Worm (Caenorhabditis elegans) whole organism, L1 larva: ENCODE measurements around the gene C26E1.1.

Experiments used
- C16A3.4 ChIP-seq: fragments of 150-350 bp; optimal IDR thresholded peaks from 2 replicates; lab custom pipeline; 2014; ENCODE audit warnings: missing biosample characterization, missing genetic modification characterization
- blmp-1 ChIP-seq: fragments of 150-350 bp; optimal IDR thresholded peaks from 2 replicates; lab custom pipeline; 2014; ENCODE audit warnings: missing biosample characterization, missing genetic modification characterization
- ceh-63 ChIP-seq: fragments of 200-800 bp; sonication (Bioruptor generic); optimal IDR thresholded peaks from 2 replicates; lab custom pipeline; 2018; ENCODE audit warnings: mild to moderate bottlenecking, missing genetic modification characterization, missing compliant biosample characterization
- ceh-8 ChIP-seq: fragments of 200-800 bp; sonication (Bioruptor generic); optimal IDR thresholded peaks from 2 replicates; lab custom pipeline; 2018; ENCODE audit warnings: mild to moderate bottlenecking, missing genetic modification characterization, moderate library complexity, missing compliant biosample characterization
- ceh-82 ChIP-seq, 3 experiments: fragments of 150-350 bp in 1 of 3; sonication (generic microtip) in 2 of 3; optimal IDR thresholded peaks; 2 replicates each; lab custom pipeline; 2014 to 2017; ENCODE audit warnings: missing biosample characterization in 3 of 3, missing genetic modification characterization in 3 of 3
- ceh-88 ChIP-seq: fragments of 200-800 bp; sonication (Bioruptor generic); IDR thresholded peaks from 2 replicates; pipeline ENCODE4 v1.3.6; 2022; ENCODE audit warnings: missing genetic modification characterization, missing compliant biosample characterization
- ces-1 ChIP-seq: fragments of 150-350 bp; optimal IDR thresholded peaks from 2 replicates; lab custom pipeline; 2014; ENCODE audit warnings: missing biosample characterization, missing genetic modification reagents, missing genetic modification characterization
- dpl-1 ChIP-seq, 3 experiments: fragments of 150-350 bp in 2 of 3; sonication (generic microtip) in 1 of 3; optimal IDR thresholded peaks; 2 replicates each; lab custom pipeline; 2014 to 2017; ENCODE audit warnings: missing biosample characterization in 3 of 3, missing genetic modification characterization in 3 of 3, missing genetic modification reagents in 3 of 3
- dsc-1 ChIP-seq: sonication (generic microtip); optimal IDR thresholded peaks from 2 replicates; lab custom pipeline; 2016; ENCODE audit warnings: mild to moderate bottlenecking, missing genetic modification characterization, missing compliant biosample characterization
- efl-1 ChIP-seq, 4 experiments: fragments of 150-350 bp; optimal IDR thresholded peaks in 3 of 4; peaks in 1 of 4; 1 replicate in 1 of 4; 2 replicates in 3 of 4; lab custom pipeline; 2014; ENCODE audit warnings: missing biosample characterization in 2 of 4, missing genetic modification characterization in 2 of 4, missing genetic modification reagents in 2 of 4
- efl-3 ChIP-seq: fragments of 200-800 bp; sonication (Bioruptor generic); optimal IDR thresholded peaks from 2 replicates; lab custom pipeline; 2018; ENCODE audit warnings: mild to moderate bottlenecking, missing genetic modification characterization, missing compliant biosample characterization
- egl-13 ChIP-seq: sonication (generic microtip); optimal IDR thresholded peaks from 2 replicates; lab custom pipeline; 2016; ENCODE audit warnings: missing genotype, missing genetic modification reagents, missing genetic modification characterization, missing compliant biosample characterization
- elt-3 ChIP-seq, 6 experiments: fragments of 150-350 bp in 1 of 6; sonication (generic microtip); optimal IDR thresholded peaks; 2 replicates each; lab custom pipeline; 2017 to 2018; ENCODE audit warnings: missing biosample characterization in 6 of 6, missing genetic modification characterization in 6 of 6, inconsistent platforms in 1 of 6
- fkh-10 ChIP-seq: sonication (generic microtip); optimal IDR thresholded peaks from 2 replicates; lab custom pipeline; 2017; ENCODE audit warnings: missing biosample characterization, missing genetic modification reagents, missing genetic modification characterization
- fkh-4 ChIP-seq: sonication (generic microtip); optimal IDR thresholded peaks from 2 replicates; lab custom pipeline; 2016; ENCODE audit warnings: missing compliant biosample characterization, missing genetic modification characterization, borderline replicate concordance
- fkh-8 ChIP-seq: sonication (generic microtip); optimal IDR thresholded peaks from 2 replicates; lab custom pipeline; 2016; ENCODE audit warnings: mild to moderate bottlenecking, missing genetic modification characterization, missing compliant biosample characterization
- fos-1 ChIP-seq: fragments of 150-350 bp; optimal IDR thresholded peaks from 2 replicates; lab custom pipeline; 2014; ENCODE audit warnings: missing biosample characterization, missing genetic modification characterization
- hlh-4 ChIP-seq: sonication (generic microtip); optimal IDR thresholded peaks from 2 replicates; lab custom pipeline; 2016; ENCODE audit warnings: mild to moderate bottlenecking, missing genetic modification characterization, missing compliant biosample characterization
- irx-1 ChIP-seq: sonication (generic microtip); optimal IDR thresholded peaks from 2 replicates; lab custom pipeline; 2016; ENCODE audit warnings: missing genetic modification characterization, missing compliant biosample characterization
- lin-14 ChIP-seq: fragments of 200-800 bp; sonication (Bioruptor generic); optimal IDR thresholded peaks from 2 replicates; lab custom pipeline; 2018; ENCODE audit warnings: mild to moderate bottlenecking, missing genetic modification characterization, moderate library complexity, missing compliant biosample characterization
- lin-35 ChIP-seq, 2 experiments: fragments of 150-350 bp; optimal IDR thresholded peaks; 2 replicates each; lab custom pipeline; 2014; ENCODE audit warnings: missing biosample characterization in 2 of 2, missing genetic modification characterization in 2 of 2, missing genetic modification reagents in 2 of 2
- lsy-2 ChIP-seq, 2 experiments: fragments of 150-350 bp; optimal IDR thresholded peaks; 2 replicates each; lab custom pipeline; 2014; ENCODE audit warnings: missing biosample characterization in 2 of 2, missing genetic modification characterization in 2 of 2
- mab-9 ChIP-seq: fragments of 200-800 bp; sonication (Bioruptor generic); IDR thresholded peaks from 2 replicates; pipeline ENCODE4 v1.3.6; 2022; ENCODE audit warnings: missing genetic modification reagents, missing genetic modification characterization, missing compliant biosample characterization
- mdl-1 ChIP-seq, 2 experiments: fragments of 150-350 bp; optimal IDR thresholded peaks; 2 replicates each; lab custom pipeline; 2014 to 2017; ENCODE audit warnings: missing biosample characterization in 2 of 2, missing genetic modification characterization in 2 of 2, inconsistent platforms in 1 of 2
- nhr-20 ChIP-seq: sonication (generic microtip); optimal IDR thresholded peaks from 2 replicates; lab custom pipeline; 2016; ENCODE audit warnings: mild to moderate bottlenecking, missing genetic modification characterization, missing compliant biosample characterization
- nhr-47 ChIP-seq: sonication (generic microtip); optimal IDR thresholded peaks from 2 replicates; lab custom pipeline; 2016; ENCODE audit warnings: mild to moderate bottlenecking, missing genetic modification characterization, moderate library complexity, missing compliant biosample characterization
- nhr-71 ChIP-seq: sonication (generic microtip); optimal IDR thresholded peaks from 2 replicates; lab custom pipeline; 2016; ENCODE audit warnings: mild to moderate bottlenecking, missing genetic modification characterization, moderate library complexity, missing compliant biosample characterization
- nhr-76 ChIP-seq: sonication (generic microtip); optimal IDR thresholded peaks from 2 replicates; lab custom pipeline; 2017; ENCODE audit warnings: missing biosample characterization, missing genetic modification characterization
- nhr-84 ChIP-seq: sonication (generic microtip); optimal IDR thresholded peaks from 2 replicates; lab custom pipeline; 2017; ENCODE audit warnings: missing biosample characterization, missing genetic modification characterization
- nhr-85 ChIP-seq: sonication (generic microtip); peaks from one replicate; lab custom pipeline; 2016; ENCODE audit warnings: missing genetic modification characterization, inconsistent platforms, missing compliant biosample characterization
- nhr-90 ChIP-seq: sonication (generic microtip); optimal IDR thresholded peaks from 2 replicates; lab custom pipeline; 2016; ENCODE audit warnings: mild to moderate bottlenecking, missing genetic modification characterization, missing compliant biosample characterization; ENCODE audit not compliant: poor library complexity
- pax-3 ChIP-seq: fragments of 200-800 bp; sonication (Bioruptor generic); optimal IDR thresholded peaks from 2 replicates; lab custom pipeline; 2018; ENCODE audit warnings: mild to moderate bottlenecking, missing genetic modification characterization, moderate library complexity, missing compliant biosample characterization
- skn-1 ChIP-seq: fragments of 150-350 bp; optimal IDR thresholded peaks from 2 replicates; lab custom pipeline; 2014; ENCODE audit warnings: missing biosample characterization, missing genetic modification characterization
- snu-23 ChIP-seq: sonication (generic microtip); optimal IDR thresholded peaks from 2 replicates; lab custom pipeline; 2016; ENCODE audit warnings: missing genetic modification characterization, missing compliant biosample characterization
- sox-4 ChIP-seq: sonication (generic microtip); optimal IDR thresholded peaks from 2 replicates; lab custom pipeline; 2016; ENCODE audit warnings: missing genetic modification characterization, missing compliant biosample characterization
- sptf-1 ChIP-seq: fragments of 150-350 bp; optimal IDR thresholded peaks from 2 replicates; lab custom pipeline; 2014; ENCODE audit warnings: missing biosample characterization, missing genetic modification characterization
- tbx-2 ChIP-seq: sonication (generic microtip); optimal IDR thresholded peaks from 2 replicates; lab custom pipeline; 2016; ENCODE audit warnings: missing genetic modification characterization, missing compliant biosample characterization
- unc-98 ChIP-seq: fragments of 200-800 bp; sonication (Bioruptor generic); IDR thresholded peaks from 2 replicates; pipeline ENCODE4 v1.3.6; 2022; ENCODE audit warnings: missing genetic modification characterization, missing compliant biosample characterization
- vab-15 ChIP-seq: sonication (generic microtip); optimal IDR thresholded peaks from 2 replicates; lab custom pipeline; 2017; ENCODE audit warnings: missing genotype, mild to moderate bottlenecking, missing genetic modification characterization, missing compliant biosample characterization
- xbp-1 ChIP-seq: sonication (generic microtip); optimal IDR thresholded peaks from 2 replicates; lab custom pipeline; 2016; ENCODE audit warnings: missing genetic modification characterization, missing compliant biosample characterization
- zag-1 ChIP-seq: fragments of 150-350 bp; optimal IDR thresholded peaks from 2 replicates; lab custom pipeline; 2014; ENCODE audit warnings: missing biosample characterization, missing genetic modification characterization
- zip-4 ChIP-seq: fragments of 200-800 bp; sonication (Bioruptor generic); optimal IDR thresholded peaks from 2 replicates; lab custom pipeline; 2018; ENCODE audit warnings: mild to moderate bottlenecking, missing genetic modification characterization, moderate library complexity, missing compliant biosample characterization

C26E1.1 gene

ce11 chrV:13297220-13297619 lies at the start of gene C26E1.1:
Gene C26E1.1 (plus strand): TSS chrV:13297520.
- no peak for TF ChIP-seq tbx-2
- TF ChIP-seq sptf-1 (tag; lab: Kevin White, UChicago): no peak
- TF ChIP-seq ceh-82 (tag; optimal IDR thresholded peaks at IDR 0.05; lab: Kevin White, UChicago): no peak
- TF ChIP-seq C16A3.4 (tag; lab: Kevin White, UChicago): no peak
- TF ChIP-seq fkh-10: no peak
- no peak for TF ChIP-seq nhr-76 (tag; lab: Kevin White, UChicago)
- TF ChIP-seq mdl-1 (tag; optimal IDR thresholded peaks at IDR 0.05; lab: Kevin White, UChicago): no peak
- TF ChIP-seq zip-4: no peak
- TF ChIP-seq unc-98 (GFP tag; lab: Robert Waterston, UW): no peak
- no peak for TF ChIP-seq fkh-8 (tag; lab: Kevin White, UChicago)
- no peak for TF ChIP-seq mab-9 (GFP tag; lab: Robert Waterston, UW)

ce11 chrV:13249436-13249835 lies 47.9 kb upstream of the C26E1.1 start, which contains the start of gene odr-3:
Gene odr-3 (minus strand): TSS chrV:13249536.
- no peak for TF ChIP-seq nhr-84
- TF ChIP-seq ces-1 (GFP tag; lab: Kevin White, UChicago): no peak
- TF ChIP-seq unc-98 (GFP tag; lab: Robert Waterston, UW): no peak
- no peak for TF ChIP-seq nhr-85 (tag; lab: Kevin White, UChicago)
- no peak for TF ChIP-seq hlh-4 (tag; lab: Kevin White, UChicago)
- peak; percentile 7 for TF ChIP-seq dsc-1 (tag; lab: Kevin White, UChicago)
- no peak for TF ChIP-seq efl-3 (GFP tag; lab: Kevin White, UChicago)

ce11 chrV:13252862-13253261 lies 44.5 kb upstream of the C26E1.1 start:
- TF ChIP-seq nhr-47 (tag; lab: Kevin White, UChicago) (peak; percentile 67), ceh-88 (GFP tag; lab: Robert Waterston, UW) (no peak), dsc-1 (tag; lab: Kevin White, UChicago) (peak; percentile 36), efl-1 (optimal IDR thresholded peaks at IDR 0.05; lab: Kevin White, UChicago) (no peak), efl-1 (GFP tag; optimal IDR thresholded peaks at IDR 0.05 in 1 of 2; lab: Kevin White, UChicago) (no peak), egl-13 (no peak), nhr-84 (no peak), nhr-20 (tag; lab: Kevin White, UChicago) (peak; percentile 16), nhr-71 (tag; lab: Kevin White, UChicago) (peak; percentile 68), fkh-4 (tag; lab: Kevin White, UChicago) (no peak), fkh-8 (tag; lab: Kevin White, UChicago) (peak; percentile 87), sox-4 (peak; percentile 61), nhr-85 (tag; lab: Kevin White, UChicago) (peak; percentile 43), skn-1 (tag; lab: Kevin White, UChicago) (no peak), lsy-2 (tag; optimal IDR thresholded peaks at IDR 0.05; lab: Kevin White, UChicago) (peak in 1 of 2 experiments; percentile 23), pax-3 (tag; lab: Kevin White, UChicago) (peak; percentile 43), blmp-1 (no peak), unc-98 (GFP tag; lab: Robert Waterston, UW) (no peak)

ce11 chrV:13258909-13259361 lies 38.4 kb upstream of the C26E1.1 start, which contains the start of gene C34D1.4:
Gene C34D1.4 (minus strand): TSS chrV:13259311.
- TF ChIP-seq blmp-1 (peak; percentile 53), ceh-63 (no peak)

- TF ChIP-seq irx-1 (tag; lab: Kevin White, UChicago) (peak; percentile 32), xbp-1 (tag; lab: Kevin White, UChicago) (no peak), tbx-2 (peak; percentile 32), snu-23 (GFP tag; lab: Kevin White, UChicago) (peak; percentile 65), lin-14 (peak; percentile 84), dsc-1 (tag; lab: Kevin White, UChicago) (peak; percentile 88), elt-3 (tag; optimal IDR thresholded peaks at IDR 0.05; lab: Kevin White, UChicago) (peak in 2 of 6 experiments; percentile 40 to 65), ceh-8 (no peak), dpl-1 (GFP tag; optimal IDR thresholded peaks at IDR 0.05; lab: Kevin White, UChicago) (peak in 1 of 3 experiments; percentile 6), nhr-90 (peak; percentile 45), zag-1 (tag; lab: Kevin White, UChicago) (no peak), lin-35 (GFP tag; optimal IDR thresholded peaks at IDR 0.05; lab: Kevin White, UChicago) (peak in 1 of 2 experiments; percentile 43), nhr-20 (tag; lab: Kevin White, UChicago) (peak; percentile 83), nhr-85 (tag; lab: Kevin White, UChicago) (peak; percentile 98), sox-4 (peak; percentile 73), nhr-47 (tag; lab: Kevin White, UChicago) (peak; percentile 53), fos-1 (tag; lab: Kevin White, UChicago) (no peak), nhr-71 (tag; lab: Kevin White, UChicago) (peak; percentile 69), vab-15 (tag; lab: Kevin White, UChicago) (peak; percentile 26), lsy-2 (tag; optimal IDR thresholded peaks at IDR 0.05; lab: Kevin White, UChicago) (peak; percentile 33 to 38), C16A3.4 (tag; lab: Kevin White, UChicago) (peak; percentile 49)
Observed at ce11 chrV:13259527-13259926, 37.8 kb upstream of the C26E1.1 start.
